Worm (Caenorhabditis elegans): Measurements from ENCODE around the gene cpl-1.
A peak's percentile ranks its signal among the peaks of the same experiment; 100 is the strongest.

The cpl-1 gene

ce11 chrV:16591992-16592798 is 3.0 kb downstream of the cpl-1 start, which contains the start of gene srh-269:
TSS of gene srh-269 (minus strand) at chrV:16592042.
- TF ChIP-seq efl-1 (optimal IDR thresholded peaks at IDR 0.05) (peak; percentile 28 to 55), efl-1 (GFP tag; optimal IDR thresholded peaks at IDR 0.05 in 1 of 2) (peak; percentile 8 to 92), ztf-4 (tag; optimal IDR thresholded peaks at IDR 0.05) (peak; percentile 75), ets-5 (GFP tag; IDR thresholded peaks at IDR 0.05) (no peak), nhr-76 (tag; optimal IDR thresholded peaks at IDR 0.05) (no peak), ces-1 (GFP tag; optimal IDR thresholded peaks at IDR 0.05) (no peak), lir-3 (tag; optimal IDR thresholded peaks at IDR 0.05; ENCODE audit: poor library complexity) (no peak), nhr-28 (tag; optimal IDR thresholded peaks at IDR 0.05) (no peak), unc-130 (tag; optimal IDR thresholded peaks at IDR 0.05) (peak; percentile 62), lin-14 (GFP tag; optimal IDR thresholded peaks at IDR 0.05) (peak; percentile 45), dsc-1 (tag; optimal IDR thresholded peaks at IDR 0.05) (peak; percentile 69), unc-86 (tag; optimal IDR thresholded peaks at IDR 0.05) (no peak), ceh-88 (GFP tag; IDR thresholded peaks at IDR 0.05) (no peak), nhr-47 (tag; optimal IDR thresholded peaks at IDR 0.05) (peak; percentile 69), xbp-1 (tag; optimal IDR thresholded peaks at IDR 0.05) (peak; percentile 31), mep-1 (tag; optimal IDR thresholded peaks at IDR 0.05) (no peak), snpc-4 (tag; optimal IDR thresholded peaks at IDR 0.05) (peak; percentile 61), jun-1 (tag; optimal IDR thresholded peaks at IDR 0.05) (peak; percentile 51), irx-1 (tag; optimal IDR thresholded peaks at IDR 0.05) (peak; percentile 12), F16B12.6 (tag; optimal IDR thresholded peaks at IDR 0.05) (no peak), ceh-63 (GFP tag; optimal IDR thresholded peaks at IDR 0.05) (no peak), pax-3 (tag; optimal IDR thresholded peaks at IDR 0.05) (peak; percentile 35), ceh-8 (GFP tag; optimal IDR thresholded peaks at IDR 0.05) (no peak), zip-4 (GFP tag; optimal IDR thresholded peaks at IDR 0.05) (no peak), lin-35 (GFP tag; optimal IDR thresholded peaks at IDR 0.05) (peak; percentile 12 to 71), mef-2 (tag; optimal IDR thresholded peaks at IDR 0.05) (no peak), unc-30 (tag; optimal IDR thresholded peaks at IDR 0.05) (no peak), egl-13 (tag; optimal IDR thresholded peaks at IDR 0.05) (no peak), unc-62 (GFP tag; optimal IDR thresholded peaks at IDR 0.05) (no peak), hlh-17 (GFP tag; optimal IDR thresholded peaks at IDR 0.05; ENCODE audit: borderline replicate concordance) (no peak), tbx-2 (tag; optimal IDR thresholded peaks at IDR 0.05) (peak; percentile 54), lin-15B (tag; optimal IDR thresholded peaks at IDR 0.05) (no peak), fos-1 (tag; optimal IDR thresholded peaks at IDR 0.05) (peak; percentile 13), fkh-8 (tag; optimal IDR thresholded peaks at IDR 0.05) (no peak), sptf-1 (tag; optimal IDR thresholded peaks at IDR 0.05) (no peak), lin-13 (GFP tag; optimal IDR thresholded peaks at IDR 0.05) (peak; percentile 28), hlh-4 (tag; optimal IDR thresholded peaks at IDR 0.05) (no peak), hpl-2 (GFP tag; optimal IDR thresholded peaks at IDR 0.05) (no peak), mdl-1 (tag; optimal IDR thresholded peaks at IDR 0.05) (peak in 1 of 2 experiments; percentile 20), pag-3 (tag; optimal IDR thresholded peaks at IDR 0.05; ENCODE audit: borderline replicate concordance, insufficient read depth) (no peak), alr-1 (tag; optimal IDR thresholded peaks at IDR 0.05; ENCODE audit: borderline replicate concordance) (no peak), nhr-11 (tag; optimal IDR thresholded peaks at IDR 0.05) (no peak), tlp-1 (tag; optimal IDR thresholded peaks at IDR 0.05) (no peak), ama-1 (optimal IDR thresholded peaks at IDR 0.05) (peak; percentile 87), nhr-77 (tag; optimal IDR thresholded peaks at IDR 0.05) (peak; percentile 48), ceh-82 (tag; optimal IDR thresholded peaks at IDR 0.05) (peak in 1 of 3 experiments; percentile 33), nhr-71 (tag; optimal IDR thresholded peaks at IDR 0.05) (peak; percentile 74), snu-23 (GFP tag; optimal IDR thresholded peaks at IDR 0.05) (peak; percentile 77), efl-3 (GFP tag; optimal IDR thresholded peaks at IDR 0.05) (no peak), unc-98 (GFP tag; IDR thresholded peaks at IDR 0.05) (no peak), nhr-237 (tag; optimal IDR thresholded peaks at IDR 0.05) (no peak), nhr-90 (tag; optimal IDR thresholded peaks at IDR 0.05; ENCODE audit: poor library complexity) (peak; percentile 62)

Measured in whole organism, L1 larva.